Fruit fly (Drosophila melanogaster) whole organism, embryonic: ENCODE results near the gene mask.
A peak's percentile ranks its signal among the peaks of the same experiment; 100 is the strongest.

Experiments
- Awh ChIP-seq: fragments of 200-800 bp; sonication (Bioruptor generic); IDR thresholded peaks from 2 replicates; pipeline ENCODE4, ENCODE4 v1.3.6; 2022; ENCODE audit warnings: missing biosample characterization, missing genetic modification characterization
- CG11456 ChIP-seq: fragments of 200-800 bp; sonication (Bioruptor generic); IDR thresholded peaks from 3 replicates; pipeline ENCODE4 v1.3.6; 2022; ENCODE audit warnings: missing biosample characterization, missing genetic modification characterization
- CG11504 ChIP-seq: fragments of 200-800 bp; sonication (Bioruptor generic); optimal IDR thresholded peaks from 3 replicates; lab custom pipeline; 2019; ENCODE audit warnings: missing biosample characterization, mild to moderate bottlenecking, missing genetic modification characterization, moderate library complexity
- CG12659 ChIP-seq: fragments of 200-800 bp; sonication (Bioruptor generic); optimal IDR thresholded peaks from 3 replicates; lab custom pipeline; 2017; ENCODE audit warnings: mild to moderate bottlenecking, missing biosample characterization, missing genetic modification reagents, missing genetic modification characterization
- CG12769 ChIP-seq: fragments of 200-800 bp; sonication (Bioruptor generic); optimal IDR thresholded peaks from 2 replicates; lab custom pipeline; 2019; ENCODE audit warnings: missing biosample characterization, mild to moderate bottlenecking, missing genetic modification characterization, moderate library complexity
- CG16779 ChIP-seq: fragments of 200-800 bp; sonication (Bioruptor generic); IDR thresholded peaks from 2 replicates; pipeline ENCODE4 v1.3.6; 2022; ENCODE audit warnings: missing biosample characterization, missing genetic modification characterization
- CG16813 ChIP-seq: fragments of 200-800 bp; sonication (Bioruptor generic); IDR thresholded peaks from 3 replicates; pipeline ENCODE4 v1.3.6; 2022; ENCODE audit warnings: missing biosample characterization, missing genetic modification characterization; ENCODE audit not compliant: partially characterized antibody
- CG1832 ChIP-seq: fragments of 200-800 bp; sonication (Bioruptor generic); optimal IDR thresholded peaks from 2 replicates; lab custom pipeline; 2017; ENCODE audit warnings: missing biosample characterization, mild to moderate bottlenecking, missing genetic modification characterization, inconsistent platforms
- CG18599 ChIP-seq: fragments of 200-800 bp; sonication (Bioruptor generic); optimal IDR thresholded peaks from 3 replicates; lab custom pipeline; 2017; ENCODE audit warnings: missing biosample characterization, missing genetic modification characterization, mild to moderate bottlenecking, moderate library complexity, missing genetic modification reagents
- CG2199 ChIP-seq: fragments of 200-800 bp; sonication (Bioruptor generic); IDR thresholded peaks from 3 replicates; pipeline ENCODE4 v1.3.6; 2022; ENCODE audit warnings: missing biosample characterization, missing genetic modification characterization
- CG2875 ChIP-seq: fragments of 200-800 bp; sonication (Bioruptor generic); optimal IDR thresholded peaks from 2 replicates; lab custom pipeline; 2017; ENCODE audit warnings: missing biosample characterization, mild to moderate bottlenecking, missing genetic modification characterization, missing genetic modification reagents
- CG31365 ChIP-seq: fragments of 200-800 bp; sonication (Bioruptor generic); optimal IDR thresholded peaks from 2 replicates; lab custom pipeline; 2018; ENCODE audit warnings: missing biosample characterization, mild to moderate bottlenecking, missing genetic modification characterization
- CG34422 ChIP-seq: fragments of 200-800 bp; sonication (Bioruptor generic); IDR thresholded peaks from 3 replicates; pipeline ENCODE4 v1.3.6; 2022; ENCODE audit warnings: missing biosample characterization, missing genetic modification characterization
- CG4617 ChIP-seq: fragments of 200-800 bp; sonication (Bioruptor generic); optimal IDR thresholded peaks from 3 replicates; lab custom pipeline; 2016; ENCODE audit warnings: missing biosample characterization, missing genetic modification characterization, borderline replicate concordance
- CG5180 ChIP-seq: fragments of 200-800 bp; sonication (Bioruptor generic); optimal IDR thresholded peaks from 3 replicates; lab custom pipeline; 2017; ENCODE audit warnings: missing biosample characterization, missing genetic modification characterization, mild to moderate bottlenecking, moderate library complexity, missing genetic modification reagents
- CG6175 ChIP-seq: fragments of 200-800 bp; sonication (Bioruptor generic); IDR thresholded peaks from 3 replicates; pipeline ENCODE4 v1.3.6; 2022; ENCODE audit warnings: missing biosample characterization, missing genetic modification characterization
- CG6254 ChIP-seq: fragments of 200-800 bp; sonication (Bioruptor generic); optimal IDR thresholded peaks from 3 replicates; lab custom pipeline; 2017; ENCODE audit warnings: mild to moderate bottlenecking, missing biosample characterization, missing genetic modification reagents, missing genetic modification characterization
- CG6689 ChIP-seq: fragments of 200-800 bp; sonication (Bioruptor generic); IDR thresholded peaks from 2 replicates; pipeline ENCODE4 v1.3.6; 2022; ENCODE audit warnings: missing biosample characterization, missing genetic modification characterization
- CG7271 ChIP-seq: fragments of 200-800 bp; sonication (Bioruptor generic); optimal IDR thresholded peaks from 2 replicates; lab custom pipeline; 2018; ENCODE audit warnings: missing biosample characterization, mild to moderate bottlenecking, missing genetic modification characterization, moderate library complexity
- CG7987 ChIP-seq: fragments of 200-800 bp; sonication (Bioruptor generic); optimal IDR thresholded peaks from 2 replicates; lab custom pipeline; 2018; ENCODE audit warnings: missing biosample characterization, mild to moderate bottlenecking, missing genetic modification characterization, moderate library complexity
- CG8290 ChIP-seq, 3 experiments: fragments of 200-800 bp; sonication (Bioruptor generic); optimal IDR thresholded peaks; 2 replicates each; lab custom pipeline; 2016 to 2019; ENCODE audit warnings: missing biosample characterization in 3 of 3, missing genetic modification characterization in 3 of 3, mild to moderate bottlenecking in 2 of 3, moderate library complexity in 1 of 3
- CrebB ChIP-seq: fragments of 200-800 bp; sonication (Bioruptor generic); optimal IDR thresholded peaks from 3 replicates; lab custom pipeline; 2018; ENCODE audit warnings: missing biosample characterization, mild to moderate bottlenecking, missing genetic modification characterization
- Deaf1 ChIP-seq: fragments of 200-800 bp; optimal IDR thresholded peaks from 3 replicates; lab custom pipeline; 2019; ENCODE audit warnings: missing biosample characterization, mild to moderate bottlenecking, missing genetic modification characterization, moderate library complexity
- Drgx ChIP-seq: fragments of 200-800 bp; sonication (Bioruptor generic); IDR thresholded peaks from 2 replicates; pipeline ENCODE4 v1.3.6; 2022; ENCODE audit warnings: missing biosample characterization, missing genetic modification characterization
- HLHmδ ChIP-seq: fragments of 200-800 bp; sonication (Bioruptor generic); optimal IDR thresholded peaks from 2 replicates; lab custom pipeline; 2018; ENCODE audit warnings: missing biosample characterization, mild to moderate bottlenecking, missing genetic modification characterization, moderate library complexity
- Hr3 ChIP-seq: fragments of 200-800 bp; sonication (Bioruptor generic); optimal IDR thresholded peaks from 3 replicates; lab custom pipeline; 2016; ENCODE audit warnings: missing biosample characterization, missing genetic modification characterization
- Hr39 ChIP-seq: fragments of >200 bp; optimal IDR thresholded peaks from 2 replicates; lab custom pipeline; 2017
- Hr78 ChIP-seq, 2 experiments: fragments of 200-800 bp in 1 of 2; fragments of >200 bp in 1 of 2; sonication (Bioruptor generic) in 1 of 2; optimal IDR thresholded peaks; 2 replicates each; lab custom pipeline; 2017 to 2019; ENCODE audit warnings: missing biosample characterization in 2 of 2, missing genetic modification characterization in 2 of 2, mild to moderate bottlenecking in 1 of 2, moderate library complexity in 1 of 2
- Jarid2 ChIP-seq: fragments of 200-800 bp; sonication (Bioruptor generic); optimal IDR thresholded peaks from 3 replicates; lab custom pipeline; 2017; ENCODE audit warnings: mild to moderate bottlenecking, missing biosample characterization, missing genetic modification reagents, missing genetic modification characterization
- Rfx ChIP-seq: fragments of 200-800 bp; sonication (Bioruptor generic); IDR thresholded peaks from 2 replicates; pipeline ENCODE4 v1.3.6; 2022; ENCODE audit warnings: missing biosample characterization, missing genetic modification characterization
- caup ChIP-seq: fragments of 200-800 bp; sonication (Bioruptor generic); optimal IDR thresholded peaks from 3 replicates; lab custom pipeline; 2017; ENCODE audit warnings: missing biosample characterization, mild to moderate bottlenecking, missing genetic modification characterization, moderate library complexity; ENCODE audit not compliant: severe bottlenecking
- crol ChIP-seq: fragments of 200-800 bp; sonication (Bioruptor generic); IDR thresholded peaks from 2 replicates; pipeline ENCODE4 v1.3.6; 2022; ENCODE audit warnings: missing biosample characterization, missing genetic modification characterization
- cwo ChIP-seq: fragments of 200-800 bp; sonication (Bioruptor generic); optimal IDR thresholded peaks from 3 replicates; lab custom pipeline; 2017; ENCODE audit warnings: missing biosample characterization, missing genetic modification characterization, mild to moderate bottlenecking, moderate library complexity, missing genetic modification reagents
- dan ChIP-seq: fragments of 200-800 bp; sonication (Bioruptor generic); IDR thresholded peaks from 2 replicates; pipeline ENCODE4 v1.3.6; 2022; ENCODE audit warnings: missing biosample characterization, missing genetic modification characterization
- eyg ChIP-seq: fragments of 200-800 bp; sonication (Bioruptor generic); optimal IDR thresholded peaks from 3 replicates; lab custom pipeline; 2016; ENCODE audit warnings: missing biosample characterization, missing genetic modification characterization
- ham ChIP-seq: fragments of 200-800 bp; sonication (Bioruptor generic); IDR thresholded peaks from 2 replicates; pipeline ENCODE4 v1.3.6; 2022; ENCODE audit warnings: missing biosample characterization, missing genetic modification characterization
- inv ChIP-seq: fragments of 200-800 bp; sonication (Bioruptor generic); IDR thresholded peaks from 2 replicates; pipeline ENCODE4 v1.3.6; 2022; ENCODE audit warnings: missing biosample characterization, missing genetic modification characterization; ENCODE audit not compliant: partially characterized antibody
- kah ChIP-seq: fragments of 200-800 bp; sonication (Bioruptor generic); optimal IDR thresholded peaks from 2 replicates; lab custom pipeline; 2018; ENCODE audit warnings: missing biosample characterization, mild to moderate bottlenecking, missing genetic modification characterization
- knrl ChIP-seq: fragments of 200-800 bp; sonication (Bioruptor generic); IDR thresholded peaks from 3 replicates; pipeline ENCODE4 v1.3.6; 2022; ENCODE audit warnings: missing biosample characterization, missing genetic modification characterization; ENCODE audit not compliant: partially characterized antibody
- lmd ChIP-seq: fragments of 200-800 bp; sonication (Bioruptor generic); IDR thresholded peaks from 2 replicates; pipeline ENCODE4 v1.3.6; 2022; ENCODE audit warnings: missing biosample characterization, missing genetic modification characterization
- mirr ChIP-seq: fragments of 200-800 bp; sonication (Bioruptor generic); optimal IDR thresholded peaks from 3 replicates; lab custom pipeline; 2018; ENCODE audit warnings: missing biosample characterization, mild to moderate bottlenecking, missing genetic modification characterization
- rib ChIP-seq: fragments of 200-800 bp; sonication (Bioruptor generic); IDR thresholded peaks from 2 replicates; pipeline ENCODE4 v1.3.6; 2022; ENCODE audit warnings: missing biosample characterization, missing genetic modification characterization
- sens-2 ChIP-seq: fragments of 200-800 bp; sonication (Bioruptor generic); IDR thresholded peaks from 2 replicates; pipeline ENCODE4 v1.3.6; 2022; ENCODE audit warnings: missing biosample characterization, missing genetic modification characterization
- sug ChIP-seq: fragments of 200-800 bp; optimal IDR thresholded peaks from 2 replicates; lab custom pipeline; 2019; ENCODE audit warnings: missing biosample characterization, mild to moderate bottlenecking, missing genetic modification characterization, moderate library complexity
- tll ChIP-seq, 2 experiments: fragments of 200-800 bp in 1 of 2; fragments of >200 bp in 1 of 2; sonication (Bioruptor generic) in 1 of 2; optimal IDR thresholded peaks; 2 replicates each; lab custom pipeline; 2017 to 2019; ENCODE audit warnings: missing biosample characterization in 2 of 2, missing genetic modification characterization in 2 of 2, mild to moderate bottlenecking in 1 of 2, moderate library complexity in 1 of 2
- vvl ChIP-seq: fragments of 200-800 bp; sonication (Bioruptor generic); IDR thresholded peaks from 2 replicates; pipeline ENCODE4 v1.3.6; 2022; ENCODE audit warnings: missing biosample characterization, missing genetic modification characterization

Gene mask

DNA sequence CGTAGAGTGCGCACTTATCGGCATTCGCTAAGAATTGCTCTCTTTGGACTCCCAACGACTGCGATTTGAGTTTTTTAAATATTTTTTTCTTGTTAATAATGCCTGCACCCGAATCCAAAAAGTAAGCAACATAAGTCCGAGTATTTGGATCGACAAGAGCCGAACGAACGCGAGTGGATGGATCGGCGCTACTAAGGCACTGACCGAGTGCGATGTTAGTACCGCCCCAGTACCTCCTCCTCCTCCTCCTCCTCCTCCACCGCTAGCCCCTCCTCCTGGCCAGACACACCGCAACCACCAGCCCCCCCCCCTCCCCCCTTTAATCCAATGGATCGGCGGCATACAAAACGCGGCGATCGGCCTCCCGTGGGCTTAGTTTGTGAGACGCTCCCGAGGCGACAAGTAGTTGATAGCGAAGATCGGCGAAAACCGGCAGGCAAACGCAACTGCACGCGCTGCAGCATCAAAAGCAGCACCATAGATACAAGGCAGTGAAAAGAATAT is 53.3 kb downstream of the mask start, which contains the start of gene CG6356 (continued):
- TF ChIP-seq Awh (GFP tag; lab: Robert Waterston, UW) (no peak), CG16813 (GFP tag; lab: Robert Waterston, UW) (no peak), CG34422 (peak; percentile 64; the same call in 1 of the 3 replicates), caup (GFP tag; lab: Kevin White, UChicago) (no peak), CG11456 (GFP tag; lab: Robert Waterston, UW) (peak; percentile 69; the same call in 1 of the 3 replicates), Hr3 (GFP tag; lab: Kevin White, UChicago) (no peak), CG6254 (peak; percentile 12), Drgx (peak; percentile 54), CG12659 (no peak), rib (GFP tag; lab: Robert Waterston, UW) (peak; percentile 57; the same call in 1 of the 2 replicates), knrl (GFP tag; lab: Robert Waterston, UW) (no peak), CrebB (no peak), Jarid2 (GFP tag; lab: Kevin White, UChicago) (peak; percentile 57), Hr78 (GFP tag; optimal IDR thresholded peaks at IDR 0.05; lab: Kevin White, UChicago) (no peak), CG7987 (no peak), crol (GFP tag; lab: Robert Waterston, UW) (peak; percentile 99), ham (GFP tag; lab: Robert Waterston, UW) (no peak), dan (GFP tag; lab: Robert Waterston, UW) (no peak), CG16779 (0 out of 2 replicates have a peak, but pooled peaks have one; percentile 11), sens-2 (GFP tag; lab: Robert Waterston, UW) (no peak), CG31365 (tag; lab: Kevin White, UChicago) (no peak), CG6175 (GFP tag; lab: Robert Waterston, UW) (0 out of 3 replicates have a peak, but pooled peaks have one; percentile 23), vvl (GFP tag; lab: Robert Waterston, UW) (peak; percentile 58), cwo (GFP tag; lab: Kevin White, UChicago) (peak; percentile 46), kah (peak; percentile 81), CG1832 (peak; percentile 16), CG18599 (peak; percentile 5), CG2875 (GFP tag; lab: Kevin White, UChicago) (peak; percentile 26), mirr (GFP tag; lab: Kevin White, UChicago) (peak; percentile 5), inv (GFP tag; lab: Robert Waterston, UW) (0 out of 2 replicates have a peak, but pooled peaks have one; percentile 16), CG4617 (GFP tag; lab: Kevin White, UChicago) (no peak), lmd (peak; percentile 9; the same call in 1 of the 2 replicates), tll (GFP tag; optimal IDR thresholded peaks at IDR 0.05; lab: Kevin White, UChicago) (no peak), sug (tag; lab: Kevin White, UChicago) (peak; percentile 58), CG7271 (tag; lab: Kevin White, UChicago) (no peak), Rfx (GFP tag; lab: Robert Waterston, UW) (peak; percentile 37), CG6689 (GFP tag; lab: Robert Waterston, UW) (no peak), CG2199 (GFP tag; lab: Robert Waterston, UW) (peak; percentile 65; the same call in 1 of the 3 replicates), Hr39 (lab: Kevin White, UChicago) (peak; percentile 66), CG11504 (tag; lab: Kevin White, UChicago) (peak; percentile 44), Deaf1 (tag; lab: Kevin White, UChicago) (peak; percentile 96), CG12769 (tag; lab: Kevin White, UChicago) (peak; percentile 70), CG8290 (GFP tag; optimal IDR thresholded peaks at IDR 0.05; lab: Kevin White, UChicago) (no peak), CG8290 (tag; optimal IDR thresholded peaks at IDR 0.05; lab: Kevin White, UChicago) (peak in 1 of 2 experiments; percentile 52), HLHmδ (GFP tag; lab: Kevin White, UChicago) (peak; percentile 35), eyg (GFP tag; lab: Kevin White, UChicago) (no peak), CG5180 (peak; percentile 29)
